Fruit fly (Drosophila melanogaster): ENCODE results near the gene CG12091.

The CG12091 gene

dm6 chr3L:1579169-1579853, 42.7 kb upstream of the CG12091 start (continued):
- no peak for TF ChIP-seq toy (GFP tag; IDR thresholded peaks at IDR 0.05)
- TF ChIP-seq CG10654 (GFP tag; optimal IDR thresholded peaks at IDR 0.05), result peak; percentile 73
- no peak for TF ChIP-seq mld (GFP tag; IDR thresholded peaks at IDR 0.05; ENCODE audit: partially characterized antibody)
- TF ChIP-seq corto (GFP tag; optimal IDR thresholded peaks at IDR 0.05), result no peak
- TF ChIP-seq disco-r (GFP tag; optimal IDR thresholded peaks at IDR 0.05), result peak; percentile 30
- TF ChIP-seq Opbp (GFP tag; IDR thresholded peaks at IDR 0.05; ENCODE audit: partially characterized antibody), result no peak
- TF ChIP-seq Xrp1 (GFP tag; IDR thresholded peaks at IDR 0.05), result peak; percentile 83
- TF ChIP-seq CG3281 (GFP tag; optimal IDR thresholded peaks at IDR 0.05), result peak; percentile 52
- 0 out of 3 replicates have a peak, but pooled peaks have one; percentile 49 for TF ChIP-seq CG3726 (GFP tag; IDR thresholded peaks at IDR 0.05)
- TF ChIP-seq z (GFP tag; IDR thresholded peaks at IDR 0.05), result peak; percentile 76
- TF ChIP-seq CG8944 (GFP tag; optimal IDR thresholded peaks at IDR 0.05), result peak; percentile 50
- peak; percentile 66 for TF ChIP-seq CG8281 (tag; optimal IDR thresholded peaks at IDR 0.05)
- TF ChIP-seq CG8388 (GFP tag; optimal IDR thresholded peaks at IDR 0.05), result peak; percentile 76
- peak; percentile 62 for TF ChIP-seq HHEX (GFP tag; optimal IDR thresholded peaks at IDR 0.05)
- peak; percentile 37 for TF ChIP-seq Ets97D (GFP tag; optimal IDR thresholded peaks at IDR 0.05)
- TF ChIP-seq CG31441 (GFP tag; IDR thresholded peaks at IDR 0.05), result peak; percentile 62; the same call in 1 of the 2 replicates
- TF ChIP-seq CG2116 (GFP tag; optimal IDR thresholded peaks at IDR 0.05), result peak; percentile 58
- TF ChIP-seq H2.0 (GFP tag; IDR thresholded peaks at IDR 0.05), result peak; percentile 52
- peak; percentile 54 for TF ChIP-seq CG11723 (GFP tag; optimal IDR thresholded peaks at IDR 0.05)
- TF ChIP-seq PHDP (tag; optimal IDR thresholded peaks at IDR 0.05), result peak; percentile 64
- TF ChIP-seq B-H1 (GFP tag; IDR thresholded peaks at IDR 0.05), result no peak
- peak; percentile 73 for TF ChIP-seq chm (GFP tag; IDR thresholded peaks at IDR 0.05)
- TF ChIP-seq btn (GFP tag; optimal IDR thresholded peaks at IDR 0.05), result peak; percentile 60
- peak; percentile 69 for TF ChIP-seq gcm (GFP tag; optimal IDR thresholded peaks at IDR 0.05)
- TF ChIP-seq Hr51 (GFP tag; optimal IDR thresholded peaks at IDR 0.05), result peak in 1 of 2 experiments; percentile 67
- peak; percentile 81 for TF ChIP-seq CG8359 (GFP tag; optimal IDR thresholded peaks at IDR 0.05; ENCODE audit: borderline replicate concordance)
- TF ChIP-seq D (optimal IDR thresholded peaks at IDR 0.05), result no peak
- TF ChIP-seq D (GFP tag; optimal IDR thresholded peaks at IDR 0.05), result peak; percentile 84
- TF ChIP-seq tio (GFP tag; optimal IDR thresholded peaks at IDR 0.05), result peak; percentile 46
- TF ChIP-seq sug (tag; optimal IDR thresholded peaks at IDR 0.05), result peak; percentile 58
- peak; percentile 31 for TF ChIP-seq pho (GFP tag; optimal IDR thresholded peaks at IDR 0.05)
- TF ChIP-seq Lpt (GFP tag; optimal IDR thresholded peaks at IDR 0.05), result no peak
- no peak for TF ChIP-seq usp (GFP tag; optimal IDR thresholded peaks at IDR 0.05)
- peak; percentile 79 for TF ChIP-seq CG7745 (tag; optimal IDR thresholded peaks at IDR 0.05)
- TF ChIP-seq gem (tag; optimal IDR thresholded peaks at IDR 0.05), result peak; percentile 79
- peak; percentile 34 for TF ChIP-seq CG9817 (tag; optimal IDR thresholded peaks at IDR 0.05)
- peak; percentile 60 for TF ChIP-seq CG18619 (GFP tag; optimal IDR thresholded peaks at IDR 0.05)
- peak; percentile 29 for TF ChIP-seq CG4617 (GFP tag; optimal IDR thresholded peaks at IDR 0.05; ENCODE audit: borderline replicate concordance)
- TF ChIP-seq CG13894 (tag; optimal IDR thresholded peaks at IDR 0.05), result no peak
- TF ChIP-seq Rx (GFP tag; IDR thresholded peaks at IDR 0.05), result no peak; the same call in 1 of the 2 replicates
- no peak for TF ChIP-seq CG31224 (GFP tag; IDR thresholded peaks at IDR 0.05)
- TF ChIP-seq ttk (GFP tag; IDR thresholded peaks at IDR 0.05), result 0 out of 2 replicates have a peak, but pooled peaks have one; percentile 17
- no peak for TF ChIP-seq bowl (GFP tag; IDR thresholded peaks at IDR 0.05)
- TF ChIP-seq CG32532 (GFP tag; IDR thresholded peaks at IDR 0.05), result no peak
- peak; percentile 0 for TF ChIP-seq MESR4 (GFP tag; optimal IDR thresholded peaks at IDR 0.05)
- TF ChIP-seq Taf1 (GFP tag; IDR thresholded peaks at IDR 0.05), result peak; percentile 16; the same call in 1 of the 2 replicates
- TF ChIP-seq emc (GFP tag; optimal IDR thresholded peaks at IDR 0.05), result no peak
- no peak for TF ChIP-seq CG11456 (GFP tag; IDR thresholded peaks at IDR 0.05)
- TF ChIP-seq Lhr (GFP tag; optimal IDR thresholded peaks at IDR 0.05), result peak; percentile 77
- no peak for TF ChIP-seq zfh2 (GFP tag; optimal IDR thresholded peaks at IDR 0.05)
